Worm (Caenorhabditis elegans) whole organism, L2 larva: ENCODE measurements around the gene F59E12.6.

ENCODE experiments used
- C34F6.9 ChIP-seq: fragments of 150-350 bp; optimal IDR thresholded peaks from 2 replicates; lab custom pipeline; 2014; ENCODE audit warnings: missing biosample characterization, missing genetic modification characterization
- F13H6.1 ChIP-seq: sonication (generic microtip); optimal IDR thresholded peaks from 2 replicates; lab custom pipeline; 2016; ENCODE audit warnings: missing genetic modification characterization, missing compliant biosample characterization
- R02D3.7 ChIP-seq: fragments of 150-350 bp; optimal IDR thresholded peaks from 2 replicates; lab custom pipeline; 2014; ENCODE audit warnings: missing biosample characterization, missing genetic modification characterization
- Y55F3AM.14 ChIP-seq: fragments of 200-800 bp; sonication (Bioruptor generic); optimal IDR thresholded peaks from 2 replicates; lab custom pipeline; 2018; ENCODE audit warnings: mild to moderate bottlenecking, missing genetic modification characterization, missing compliant biosample characterization
- ZK546.5 ChIP-seq: sonication (generic microtip); optimal IDR thresholded peaks from 2 replicates; lab custom pipeline; 2017; ENCODE audit warnings: missing biosample characterization, missing genetic modification characterization
- alr-1 ChIP-seq: fragments of 150-350 bp; optimal IDR thresholded peaks from 2 replicates; lab custom pipeline; 2014; ENCODE audit warnings: missing biosample characterization, missing genetic modification characterization
- aly-2 ChIP-seq: fragments of 150-350 bp; optimal IDR thresholded peaks from 2 replicates; lab custom pipeline; 2014; ENCODE audit warnings: missing biosample characterization, missing genetic modification characterization
- ama-1 ChIP-seq: fragments of 150-350 bp; optimal IDR thresholded peaks from 2 replicates; lab custom pipeline; 2018; ENCODE audit warnings: inconsistent platforms
- blmp-1 ChIP-seq: sonication (generic microtip); optimal IDR thresholded peaks from 2 replicates; lab custom pipeline; 2017; ENCODE audit warnings: missing genetic modification characterization, mild to moderate bottlenecking, missing compliant biosample characterization, antibody characterized with exemption, moderate library complexity; ENCODE audit not compliant: insufficient read depth
- ceh-16 ChIP-seq: fragments of 150-350 bp; optimal IDR thresholded peaks from 2 replicates; lab custom pipeline; 2014; ENCODE audit warnings: missing biosample characterization, missing genetic modification characterization
- ceh-82 ChIP-seq: fragments of 150-350 bp; optimal IDR thresholded peaks from 2 replicates; lab custom pipeline; 2014; ENCODE audit warnings: missing biosample characterization, missing genetic modification characterization
- crh-2 ChIP-seq: sonication (generic microtip); optimal IDR thresholded peaks from 2 replicates; lab custom pipeline; 2017; ENCODE audit warnings: missing biosample characterization, missing genetic modification characterization
- dmd-4 ChIP-seq: sonication (generic microtip); optimal IDR thresholded peaks from 2 replicates; lab custom pipeline; 2017; ENCODE audit warnings: missing biosample characterization, missing genetic modification characterization
- egl-27 ChIP-seq: sonication (generic microtip); optimal IDR thresholded peaks from 3 replicates; lab custom pipeline; 2017; ENCODE audit warnings: missing biosample characterization, missing genetic modification reagents, missing genetic modification characterization
- elt-1 ChIP-seq: fragments of 150-350 bp; optimal IDR thresholded peaks from 2 replicates; lab custom pipeline; 2014; ENCODE audit warnings: missing biosample characterization, missing genetic modification characterization
- elt-3 ChIP-seq: sonication (generic microtip); optimal IDR thresholded peaks from 2 replicates; lab custom pipeline; 2017; ENCODE audit warnings: missing biosample characterization, missing genetic modification characterization
- fos-1 ChIP-seq: fragments of 150-350 bp; optimal IDR thresholded peaks from 2 replicates; lab custom pipeline; 2014; ENCODE audit warnings: missing biosample characterization, missing genetic modification characterization
- gmeb-1 ChIP-seq: fragments of 150-350 bp; optimal IDR thresholded peaks from 2 replicates; lab custom pipeline; 2014; ENCODE audit warnings: missing biosample characterization, missing genetic modification characterization
- lin-11 ChIP-seq: fragments of 150-350 bp; sonication (generic microtip); optimal IDR thresholded peaks from 2 replicates; lab custom pipeline; 2014; ENCODE audit warnings: missing biosample characterization, missing genetic modification characterization, inconsistent platforms, mixed read lengths
- lin-13 ChIP-seq: fragments of 150-350 bp; optimal IDR thresholded peaks from 2 replicates; lab custom pipeline; 2014; ENCODE audit warnings: missing biosample characterization, missing genetic modification reagents, missing genetic modification characterization
- lin-39 ChIP-seq: fragments of 150-350 bp; optimal IDR thresholded peaks from 2 replicates; lab custom pipeline; 2014; ENCODE audit warnings: missing biosample characterization, missing genetic modification reagents, missing genetic modification characterization
- lsy-2 ChIP-seq, 2 experiments: fragments of 150-350 bp in 1 of 2; sonication (generic microtip) in 1 of 2; optimal IDR thresholded peaks; 2 replicates each; lab custom pipeline; 2014 to 2017; ENCODE audit warnings: missing biosample characterization in 2 of 2, missing genetic modification characterization in 2 of 2
- mab-5 ChIP-seq: fragments of 150-350 bp; optimal IDR thresholded peaks from 2 replicates; lab custom pipeline; 2014; ENCODE audit warnings: missing biosample characterization, missing genetic modification characterization
- mbf-1 ChIP-seq: sonication (generic microtip); optimal IDR thresholded peaks from 2 replicates; lab custom pipeline; 2017; ENCODE audit warnings: missing biosample characterization, missing genetic modification characterization
- mdl-1 ChIP-seq, 2 experiments: fragments of 150-350 bp in 1 of 2; sonication (generic microtip) in 1 of 2; optimal IDR thresholded peaks; 2 replicates each; lab custom pipeline; 2017; ENCODE audit warnings: missing biosample characterization in 2 of 2, missing genetic modification characterization in 2 of 2
- nhr-10 ChIP-seq: sonication (generic microtip); optimal IDR thresholded peaks from 2 replicates; lab custom pipeline; 2017; ENCODE audit warnings: missing biosample characterization, missing genetic modification characterization
- nhr-11 ChIP-seq: fragments of 150-350 bp; optimal IDR thresholded peaks from 2 replicates; lab custom pipeline; 2014; ENCODE audit warnings: missing biosample characterization, missing genetic modification characterization
- nhr-12 ChIP-seq: fragments of 150-350 bp; optimal IDR thresholded peaks from 2 replicates; lab custom pipeline; 2014; ENCODE audit warnings: missing biosample characterization, missing genetic modification characterization
- nhr-129 ChIP-seq: fragments of 150-350 bp; optimal IDR thresholded peaks from 2 replicates; lab custom pipeline; 2014; ENCODE audit warnings: missing biosample characterization, missing genetic modification characterization
- nhr-21 ChIP-seq: fragments of 150-350 bp; optimal IDR thresholded peaks from 2 replicates; lab custom pipeline; 2014; ENCODE audit warnings: missing biosample characterization, missing genetic modification characterization
- nhr-23 ChIP-seq: fragments of 150-350 bp; optimal IDR thresholded peaks from 2 replicates; lab custom pipeline; 2014; ENCODE audit warnings: missing biosample characterization, missing genetic modification reagents, missing genetic modification characterization
- nhr-237 ChIP-seq: fragments of 150-350 bp; optimal IDR thresholded peaks from 2 replicates; lab custom pipeline; 2014; ENCODE audit warnings: missing biosample characterization, missing genetic modification characterization
- nhr-25 ChIP-seq: fragments of 150-350 bp; sonication (generic microtip); optimal IDR thresholded peaks from 3 replicates; lab custom pipeline; 2014; ENCODE audit warnings: missing biosample characterization, missing genetic modification characterization
- nhr-6 ChIP-seq: fragments of 150-350 bp; optimal IDR thresholded peaks from 2 replicates; lab custom pipeline; 2014; ENCODE audit warnings: missing biosample characterization, missing genetic modification characterization
- nhr-77 ChIP-seq: fragments of 150-350 bp; optimal IDR thresholded peaks from 2 replicates; lab custom pipeline; 2014; ENCODE audit warnings: missing biosample characterization, missing genetic modification characterization
- peb-1 ChIP-seq: fragments of 150-350 bp; optimal IDR thresholded peaks from 2 replicates; lab custom pipeline; 2014; ENCODE audit warnings: missing biosample characterization, missing genetic modification characterization
- sem-4 ChIP-seq: fragments of 150-350 bp; optimal IDR thresholded peaks from 2 replicates; lab custom pipeline; 2014; ENCODE audit warnings: missing biosample characterization, missing genetic modification reagents, missing genetic modification characterization
- skn-1 ChIP-seq: sonication (generic microtip); optimal IDR thresholded peaks from 2 replicates; lab custom pipeline; 2017; ENCODE audit warnings: missing biosample characterization, missing genetic modification characterization
- sma-3 ChIP-seq: sonication (generic microtip); optimal IDR thresholded peaks from 2 replicates; lab custom pipeline; 2016; ENCODE audit warnings: missing genetic modification reagents, missing genetic modification characterization, missing compliant biosample characterization
- sma-9 ChIP-seq, 2 experiments: fragments of 150-350 bp in 1 of 2; sonication (generic microtip) in 1 of 2; optimal IDR thresholded peaks; 2 replicates each; lab custom pipeline; 2014 to 2016; ENCODE audit warnings: missing genetic modification characterization in 2 of 2, mild to moderate bottlenecking in 1 of 2, missing biosample characterization in 1 of 2, missing compliant biosample characterization in 1 of 2, missing genetic modification reagents in 1 of 2, moderate library complexity in 1 of 2
- snpc-4 ChIP-seq: fragments of 150-350 bp; optimal IDR thresholded peaks from 2 replicates; lab custom pipeline; 2014; ENCODE audit warnings: missing biosample characterization, missing genetic modification characterization
- unc-39 ChIP-seq: fragments of 150-350 bp; optimal IDR thresholded peaks from 2 replicates; lab custom pipeline; 2014; ENCODE audit warnings: missing biosample characterization, missing genetic modification characterization
- unc-55 ChIP-seq: fragments of 150-350 bp; sonication (generic microtip); optimal IDR thresholded peaks from 3 replicates; lab custom pipeline; 2014; ENCODE audit warnings: missing biosample characterization, missing genetic modification reagents, missing genetic modification characterization
- unc-62 ChIP-seq: fragments of 150-350 bp; optimal IDR thresholded peaks from 2 replicates; lab custom pipeline; 2014; ENCODE audit warnings: missing biosample characterization, missing genetic modification reagents, missing genetic modification characterization
- zag-1 ChIP-seq: fragments of 150-350 bp; optimal IDR thresholded peaks from 2 replicates; lab custom pipeline; 2014; ENCODE audit warnings: missing biosample characterization, missing genetic modification characterization
- ztf-1 ChIP-seq: fragments of 200-800 bp; sonication (Bioruptor generic); conservative IDR thresholded peaks from 2 replicates; pipeline ENCODE4 v1.3.6; 2022; ENCODE audit warnings: missing genetic modification characterization, missing compliant biosample characterization
- ztf-11 ChIP-seq: sonication (generic microtip); optimal IDR thresholded peaks from 2 replicates; lab custom pipeline; 2017; ENCODE audit warnings: missing biosample characterization, missing genetic modification characterization
- ztf-4 ChIP-seq: fragments of 150-350 bp; optimal IDR thresholded peaks from 2 replicates; lab custom pipeline; 2014; ENCODE audit warnings: missing biosample characterization, missing genetic modification characterization

F59E12.6 gene

ce11 chrII:5593377-5593932, 37.3 kb downstream of the F59E12.6 start, which contains the start of gene cdc-14:
cdc-14 (minus strand) TSS chrII:5593427.
- TF ChIP-seq nhr-25 (tag; lab: Kevin White, UChicago) (peak; percentile 87), R02D3.7 (tag; lab: Kevin White, UChicago) (no peak), nhr-77 (tag; lab: Kevin White, UChicago) (no peak), sma-9 (GFP tag; optimal IDR thresholded peaks at IDR 0.05; lab: Kevin White, UChicago) (peak; percentile 80), sma-9 (tag; optimal IDR thresholded peaks at IDR 0.05; lab: Kevin White, UChicago) (no peak), nhr-129 (peak; percentile 94), ceh-82 (tag; lab: Kevin White, UChicago) (no peak), snpc-4 (tag; lab: Kevin White, UChicago) (peak; percentile 74), lin-13 (GFP tag; lab: Kevin White, UChicago) (peak; percentile 57), skn-1 (tag; lab: Kevin White, UChicago) (no peak), peb-1 (tag; lab: Kevin White, UChicago) (no peak), fos-1 (tag; lab: Kevin White, UChicago) (peak; percentile 91), lin-39 (tag; lab: Kevin White, UChicago) (no peak), unc-39 (tag; lab: Kevin White, UChicago) (no peak), dmd-4 (tag; lab: Kevin White, UChicago) (no peak), ztf-11 (tag; lab: Kevin White, UChicago) (no peak), elt-1 (tag; lab: Kevin White, UChicago) (no peak), ZK546.5 (no peak), nhr-21 (tag; lab: Kevin White, UChicago) (peak; percentile 41), gmeb-1 (tag; lab: Kevin White, UChicago) (peak; percentile 60), nhr-6 (peak; percentile 87), lin-11 (peak; percentile 33), F13H6.1 (peak; percentile 86), C34F6.9 (tag; lab: Kevin White, UChicago) (peak; percentile 82), blmp-1 (tag; lab: Kevin White, UChicago) (peak; percentile 73), zag-1 (tag; lab: Kevin White, UChicago) (no peak), aly-2 (tag; lab: Kevin White, UChicago) (no peak), ztf-4 (peak; percentile 68), nhr-12 (tag; lab: Kevin White, UChicago) (no peak), egl-27 (tag; lab: Kevin White, UChicago) (peak; percentile 21), nhr-23 (no peak), ztf-1 (GFP tag; lab: Robert Waterston, UW) (no peak), nhr-10 (tag; lab: Kevin White, UChicago) (no peak), Y55F3AM.14 (GFP tag; lab: Kevin White, UChicago) (no peak), sem-4 (tag; lab: Kevin White, UChicago) (peak; percentile 88), mbf-1 (tag; lab: Kevin White, UChicago) (no peak), ama-1 (lab: Kevin White, UChicago) (peak; percentile 10), mab-5 (tag; lab: Kevin White, UChicago) (peak; percentile 35), sma-3 (GFP tag; lab: Kevin White, UChicago) (peak; percentile 85), elt-3 (tag; lab: Kevin White, UChicago) (no peak), unc-62 (no peak), unc-55 (peak; percentile 28), crh-2 (tag; lab: Kevin White, UChicago) (peak; percentile 77), ceh-16 (tag; lab: Kevin White, UChicago) (peak; percentile 63), mdl-1 (tag; optimal IDR thresholded peaks at IDR 0.05; lab: Kevin White, UChicago) (peak in 1 of 2 experiments; percentile 16), lsy-2 (tag; optimal IDR thresholded peaks at IDR 0.05; lab: Kevin White, UChicago) (peak in 1 of 2 experiments; percentile 82), nhr-237 (tag; lab: Kevin White, UChicago) (no peak), alr-1 (no peak), nhr-11 (tag; lab: Kevin White, UChicago) (no peak)
